Fruit fly (Drosophila melanogaster): Measurements from ENCODE around the gene GstT3.

The GstT3 gene

DNA sequence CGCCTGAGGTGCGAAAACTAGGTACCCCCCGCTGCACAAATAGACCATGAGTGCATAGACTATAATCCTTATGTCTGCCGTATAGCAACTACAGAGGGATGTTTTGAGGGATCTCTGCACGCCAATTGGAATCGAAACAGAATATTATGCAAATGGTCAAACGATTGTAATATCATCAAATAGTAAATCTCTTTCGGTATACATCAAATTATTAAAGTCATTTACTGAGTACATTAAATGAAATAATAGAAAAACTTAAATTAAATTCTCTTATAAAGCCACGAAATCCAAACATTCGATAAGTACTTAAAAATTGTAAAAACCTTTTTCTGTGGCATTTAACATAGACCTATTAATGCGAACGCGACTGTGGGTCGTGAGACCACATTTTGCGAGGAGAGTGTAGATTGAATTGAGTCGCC lies 21.5 kb downstream of the GstT3 start (continued):
- TF ChIP-seq CG15269 (tag; optimal IDR thresholded peaks at IDR 0.05) (peak; percentile 59), CG17829 (tag; optimal IDR thresholded peaks at IDR 0.05) (peak; percentile 51), CG11696 (GFP tag; IDR thresholded peaks at IDR 0.05) (peak; percentile 76), CoRest (tag; optimal IDR thresholded peaks at IDR 0.05) (peak; percentile 70), gem (tag; optimal IDR thresholded peaks at IDR 0.05) (peak; percentile 78), CG9215 (GFP tag; IDR thresholded peaks at IDR 0.05) (peak; percentile 21; the same call in 1 of the 2 replicates), CG10321 (GFP tag; IDR thresholded peaks at IDR 0.05) (no peak), gce (GFP tag; IDR thresholded peaks at IDR 0.05) (no peak), CG18011 (GFP tag; optimal IDR thresholded peaks at IDR 0.05) (peak; percentile 11), CG4854 (GFP tag; optimal IDR thresholded peaks at IDR 0.05) (no peak), esg (GFP tag; conservative IDR thresholded peaks at IDR 0.05) (0 out of 2 replicates have a peak, but pooled peaks have one; percentile 6), bcd (GFP tag; optimal IDR thresholded peaks at IDR 0.05) (peak; percentile 65), CG11504 (tag; optimal IDR thresholded peaks at IDR 0.05) (peak; percentile 83), Dbx (GFP tag; IDR thresholded peaks at IDR 0.05) (no peak), CG2678 (tag; optimal IDR thresholded peaks at IDR 0.05) (peak; percentile 81), da (GFP tag; optimal IDR thresholded peaks at IDR 0.05) (no peak), CG16815 (GFP tag; optimal IDR thresholded peaks at IDR 0.05) (peak; percentile 52), slp2 (GFP tag; optimal IDR thresholded peaks at IDR 0.05) (peak; percentile 44), CG13424 (tag; optimal IDR thresholded peaks at IDR 0.05) (peak; percentile 76), sqz (GFP tag; optimal IDR thresholded peaks at IDR 0.05) (peak; percentile 86), onecut (GFP tag; IDR thresholded peaks at IDR 0.05) (peak; percentile 23; the same call in 1 of the 2 replicates), CG13296 (GFP tag; optimal IDR thresholded peaks at IDR 0.05) (peak; percentile 54), CG2712 (tag; optimal IDR thresholded peaks at IDR 0.05) (peak; percentile 66), CG2875 (GFP tag; optimal IDR thresholded peaks at IDR 0.05) (peak; percentile 20), kay (GFP tag; optimal IDR thresholded peaks at IDR 0.05) (peak; percentile 42), Blimp-1 (GFP tag; optimal IDR thresholded peaks at IDR 0.05) (peak; percentile 54), H15 (GFP tag; IDR thresholded peaks at IDR 0.05) (peak; percentile 10; the same call in 1 of the 3 replicates), CG18619 (GFP tag; optimal IDR thresholded peaks at IDR 0.05) (peak; percentile 65), Deaf1 (tag; optimal IDR thresholded peaks at IDR 0.05) (peak; percentile 21), slou (GFP tag; optimal IDR thresholded peaks at IDR 0.05) (no peak), CG42726 (GFP tag; IDR thresholded peaks at IDR 0.05; ENCODE audit: partially characterized antibody) (no peak), run (tag; optimal IDR thresholded peaks at IDR 0.05) (peak; percentile 46), trh (GFP tag; optimal IDR thresholded peaks at IDR 0.05) (peak; percentile 6), slbo (GFP tag; IDR thresholded peaks at IDR 0.05) (peak; percentile 46), Sox102F (GFP tag; optimal IDR thresholded peaks at IDR 0.05) (peak; percentile 61), CG11093 (GFP tag; IDR thresholded peaks at IDR 0.05) (0 out of 3 replicates have a peak, but pooled peaks have one; percentile 37), Meics (GFP tag; optimal IDR thresholded peaks at IDR 0.05) (peak; percentile 57), prd (optimal IDR thresholded peaks at IDR 0.05) (no peak), prd (GFP tag; IDR thresholded peaks at IDR 0.05) (peak; percentile 50; the same call in 1 of the 3 replicates), NK7.1 (GFP tag; optimal IDR thresholded peaks at IDR 0.05) (no peak), Xrp1 (GFP tag; IDR thresholded peaks at IDR 0.05) (peak; percentile 35; the same call in 1 of the 2 replicates), CG1602 (GFP tag; optimal IDR thresholded peaks at IDR 0.05) (peak; percentile 28), CG7963 (GFP tag; IDR thresholded peaks at IDR 0.05; ENCODE audit: partially characterized antibody) (no peak), wek (GFP tag; optimal IDR thresholded peaks at IDR 0.05) (no peak), CG2116 (GFP tag; optimal IDR thresholded peaks at IDR 0.05) (peak; percentile 2), sna (GFP tag; IDR thresholded peaks at IDR 0.05; ENCODE audit: partially characterized antibody) (no peak), kni (GFP tag; optimal IDR thresholded peaks at IDR 0.05) (peak; percentile 1), bigmax (GFP tag; optimal IDR thresholded peaks at IDR 0.05) (no peak), Abd-B (GFP tag; optimal IDR thresholded peaks at IDR 0.05) (peak; percentile 11), Hr39 (optimal IDR thresholded peaks at IDR 0.05) (no peak)

All from whole organism, embryonic.